Fruit fly (Drosophila melanogaster) whole organism, adult: ENCODE results near the gene Acp29AB.

Source experiments
- CG11617 ChIP-seq: fragments of 200-800 bp; sonication (Bioruptor generic); optimal IDR thresholded peaks from 2 replicates; lab custom pipeline; 2017; ENCODE audit warnings: mild to moderate bottlenecking, missing biosample characterization, missing genetic modification reagents, missing genetic modification characterization
- CG12768 ChIP-seq: fragments of 200-800 bp; sonication (Bioruptor generic); optimal IDR thresholded peaks from 2 replicates; lab custom pipeline; 2017; ENCODE audit warnings: missing biosample characterization, missing genetic modification characterization, mild to moderate bottlenecking, moderate library complexity, missing genetic modification reagents
- CG14711 ChIP-seq: fragments of 200-800 bp; sonication (Bioruptor generic); optimal IDR thresholded peaks from 2 replicates; lab custom pipeline; 2018; ENCODE audit warnings: missing biosample characterization, mild to moderate bottlenecking, missing genetic modification characterization, moderate library complexity
- CG1620 ChIP-seq: fragments of 200-800 bp; sonication (Bioruptor generic); optimal IDR thresholded peaks from 2 replicates; lab custom pipeline; 2016; ENCODE audit warnings: missing biosample characterization, missing genetic modification characterization
- CG33017 ChIP-seq: fragments of 200-800 bp; sonication (Bioruptor generic); optimal IDR thresholded peaks from 2 replicates; lab custom pipeline; 2018; ENCODE audit warnings: missing biosample characterization, mild to moderate bottlenecking, missing genetic modification characterization, moderate library complexity
- CG5204 ChIP-seq: fragments of 200-800 bp; sonication (Bioruptor generic); optimal IDR thresholded peaks from 2 replicates; lab custom pipeline; 2016; ENCODE audit warnings: missing biosample characterization, missing genetic modification characterization
- CG7045 ChIP-seq: fragments of 200-800 bp; sonication (Bioruptor generic); optimal IDR thresholded peaks from 2 replicates; lab custom pipeline; 2017; ENCODE audit warnings: missing biosample characterization, mild to moderate bottlenecking, missing genetic modification characterization
- CG7101 ChIP-seq: fragments of 200-800 bp; sonication (Bioruptor generic); optimal IDR thresholded peaks from 2 replicates; lab custom pipeline; 2018; ENCODE audit warnings: missing biosample characterization, mild to moderate bottlenecking, missing genetic modification characterization, moderate library complexity
- Clk ChIP-seq: fragments of 200-800 bp; sonication (Bioruptor generic); optimal IDR thresholded peaks from 2 replicates; lab custom pipeline; 2017; ENCODE audit warnings: missing biosample characterization, missing genetic modification characterization
- Crg-1 ChIP-seq: fragments of 200-800 bp; sonication (Bioruptor generic); optimal IDR thresholded peaks from 2 replicates; lab custom pipeline; 2016; ENCODE audit warnings: missing biosample characterization, missing genetic modification characterization
- Hr96 ChIP-seq: fragments of 200-800 bp; sonication (Bioruptor generic); optimal IDR thresholded peaks from 2 replicates; lab custom pipeline; 2016; ENCODE audit warnings: missing biosample characterization, missing genetic modification characterization
- Mnt ChIP-seq: fragments of 200-800 bp; sonication (Bioruptor generic); optimal IDR thresholded peaks from 2 replicates; lab custom pipeline; 2016; ENCODE audit warnings: missing biosample characterization, mild to moderate bottlenecking, missing genetic modification characterization
- bab1 ChIP-seq: fragments of 200-800 bp; sonication (Bioruptor generic); optimal IDR thresholded peaks from 3 replicates; lab custom pipeline; 2019; ENCODE audit warnings: missing biosample characterization, mild to moderate bottlenecking, missing genetic modification characterization, moderate library complexity
- cic ChIP-seq: fragments of 200-800 bp; sonication (Bioruptor generic); optimal IDR thresholded peaks from 2 replicates; lab custom pipeline; 2017; ENCODE audit warnings: missing biosample characterization, mild to moderate bottlenecking, missing genetic modification characterization, moderate library complexity
- cnc ChIP-seq, 2 experiments: fragments of >200 bp; optimal IDR thresholded peaks; 2 replicates each; lab custom pipeline; 2017
- kay ChIP-seq: fragments of 200-800 bp; sonication (Bioruptor generic); peaks from one replicate; lab custom pipeline; 2016; ENCODE audit warnings: missing biosample characterization, missing genetic modification characterization, borderline replicate concordance
- ovo ChIP-seq: fragments of 200-800 bp; sonication (Bioruptor generic); optimal IDR thresholded peaks from 2 replicates; lab custom pipeline; 2016; ENCODE audit warnings: missing biosample characterization, missing genetic modification characterization
- pad ChIP-seq: fragments of 200-800 bp; sonication (Bioruptor generic); optimal IDR thresholded peaks from 3 replicates; lab custom pipeline; 2017; ENCODE audit warnings: missing biosample characterization, missing genetic modification characterization, mild to moderate bottlenecking, moderate library complexity, missing genetic modification reagents
- tj ChIP-seq: fragments of 200-800 bp; sonication (Bioruptor generic); optimal IDR thresholded peaks from 3 replicates; lab custom pipeline; 2017; ENCODE audit warnings: missing biosample characterization, mild to moderate bottlenecking, missing genetic modification characterization, moderate library complexity
- toe ChIP-seq: fragments of 200-800 bp; sonication (Bioruptor generic); optimal IDR thresholded peaks from 2 replicates; lab custom pipeline; 2016; ENCODE audit warnings: missing biosample characterization, missing genetic modification characterization

Gene Acp29AB

DNA sequence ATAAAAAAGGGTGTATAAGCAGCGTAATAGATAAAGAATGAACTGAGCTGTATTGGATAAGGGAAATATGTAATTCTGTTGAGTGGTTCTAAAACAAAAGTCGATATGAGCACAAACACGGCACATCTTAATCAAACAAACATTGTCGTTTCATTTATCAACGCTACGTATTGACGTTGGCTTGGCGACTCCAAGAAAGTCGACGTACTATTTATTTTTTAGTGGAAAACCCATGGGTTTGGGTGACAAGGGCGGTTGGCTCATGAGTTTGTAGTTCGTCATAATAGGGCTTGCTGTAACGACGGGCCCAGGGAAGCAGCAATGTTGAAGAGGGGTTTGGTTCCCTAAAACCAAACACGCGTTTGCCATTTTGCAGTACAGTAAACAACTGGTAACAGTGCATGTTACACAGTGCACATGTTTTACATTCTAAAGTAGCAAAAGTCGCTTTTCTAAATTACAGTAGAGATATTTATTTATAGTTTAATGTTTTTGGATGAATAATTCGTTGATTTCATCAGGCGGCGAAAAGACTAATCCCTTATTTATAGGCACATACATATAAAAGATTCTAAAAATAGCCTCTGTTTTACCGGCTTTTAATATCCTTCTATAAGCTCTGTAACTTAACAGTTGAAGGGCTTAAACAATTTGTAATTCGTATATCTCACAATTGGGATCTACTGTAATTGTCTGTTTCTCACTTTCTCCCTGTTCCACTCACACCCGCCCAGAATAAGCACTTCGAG lies 31.6 kb downstream of the Acp29AB start:
- TF ChIP-seq kay (GFP tag; lab: Kevin White, UChicago) (no peak), pad (GFP tag; lab: Kevin White, UChicago) (peak; percentile 75), ovo (GFP tag; lab: Kevin White, UChicago) (peak; percentile 9), Mnt (GFP tag; lab: Kevin White, UChicago) (peak; percentile 67), CG14711 (tag; lab: Kevin White, UChicago) (peak; percentile 9), CG11617 (GFP tag; lab: Kevin White, UChicago) (peak; percentile 68), CG33017 (tag; lab: Kevin White, UChicago) (peak; percentile 34), CG7045 (peak; percentile 21), CG7101 (tag; lab: Kevin White, UChicago) (peak; percentile 64), bab1 (GFP tag; lab: Kevin White, UChicago) (peak; percentile 87), CG5204 (GFP tag; lab: Kevin White, UChicago) (peak; percentile 49), toe (GFP tag; lab: Kevin White, UChicago) (peak; percentile 40), tj (GFP tag; lab: Kevin White, UChicago) (peak; percentile 34), cnc (optimal IDR thresholded peaks at IDR 0.05; lab: Kevin White, UChicago) (no peak), CG1620 (GFP tag; lab: Kevin White, UChicago) (no peak), Clk (GFP tag; lab: Kevin White, UChicago) (no peak), Hr96 (GFP tag; lab: Kevin White, UChicago) (peak; percentile 3), cic (GFP tag; lab: Kevin White, UChicago) (peak; percentile 9), CG12768 (peak; percentile 12), Crg-1 (peak; percentile 54)

DNA sequence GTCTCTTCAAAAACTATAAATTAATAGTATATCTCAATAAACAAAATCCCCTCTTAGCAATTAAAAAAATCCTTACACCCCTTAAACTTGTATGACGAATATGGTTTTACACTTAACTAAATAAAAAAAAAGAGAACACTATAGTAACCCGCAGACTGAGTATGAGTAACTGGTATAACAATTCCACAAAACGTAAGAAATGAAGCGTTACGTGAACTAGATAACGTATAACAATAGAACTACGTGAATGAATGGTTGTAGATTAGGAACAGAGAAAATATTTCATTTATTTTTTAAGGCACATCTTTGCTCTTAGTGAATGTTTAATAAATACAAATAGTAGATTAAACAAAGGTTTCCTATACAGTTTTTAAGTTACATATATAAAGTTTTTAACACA lies 37.6 kb downstream of the Acp29AB start:
- peak; percentile 38 for TF ChIP-seq kay (GFP tag; lab: Kevin White, UChicago)
- TF ChIP-seq Mnt (GFP tag; lab: Kevin White, UChicago), result no peak

- TF ChIP-seq bab1 (GFP tag; lab: Kevin White, UChicago) (no peak), kay (GFP tag; lab: Kevin White, UChicago) (peak; percentile 65), Crg-1 (no peak)
Observed at dm6 chr2L:8351864-8352263, 41.2 kb downstream of the Acp29AB start, which contains the start of gene Mur29B. TSS of gene Mur29B (plus strand) at chr2L:8352187.

DNA sequence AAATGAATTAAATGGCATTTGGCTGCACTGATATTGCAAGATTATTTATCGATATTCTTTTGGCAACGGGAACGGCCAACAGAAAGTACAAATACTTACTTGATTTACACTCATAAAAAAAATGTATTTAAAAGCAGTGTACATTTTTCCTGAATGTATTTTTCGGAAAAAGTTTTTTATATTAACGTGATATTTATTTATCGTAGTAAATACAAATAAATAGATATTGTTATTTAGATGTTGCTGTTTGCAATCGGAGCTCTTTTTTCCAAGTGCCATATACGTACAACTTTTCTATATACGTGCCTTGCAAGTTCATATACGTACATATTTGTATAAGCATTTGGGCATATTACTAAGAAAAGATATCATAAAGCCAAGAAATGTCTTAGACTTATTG lies 41.7 kb downstream of the Acp29AB start:
- no peak for TF ChIP-seq CG7045
- TF ChIP-seq bab1 (GFP tag; lab: Kevin White, UChicago), result no peak
- no peak for TF ChIP-seq CG5204 (GFP tag; lab: Kevin White, UChicago)
- no peak for TF ChIP-seq pad (GFP tag; lab: Kevin White, UChicago)
- TF ChIP-seq CG14711 (tag; lab: Kevin White, UChicago), result no peak

- TF ChIP-seq kay (GFP tag; lab: Kevin White, UChicago), result peak; percentile 56
- no peak for TF ChIP-seq cnc (optimal IDR thresholded peaks at IDR 0.05; lab: Kevin White, UChicago)
- TF ChIP-seq CG7045, result no peak
Observed at dm6 chr2L:8350560-8351171, 42.4 kb downstream of the Acp29AB start.

DNA sequence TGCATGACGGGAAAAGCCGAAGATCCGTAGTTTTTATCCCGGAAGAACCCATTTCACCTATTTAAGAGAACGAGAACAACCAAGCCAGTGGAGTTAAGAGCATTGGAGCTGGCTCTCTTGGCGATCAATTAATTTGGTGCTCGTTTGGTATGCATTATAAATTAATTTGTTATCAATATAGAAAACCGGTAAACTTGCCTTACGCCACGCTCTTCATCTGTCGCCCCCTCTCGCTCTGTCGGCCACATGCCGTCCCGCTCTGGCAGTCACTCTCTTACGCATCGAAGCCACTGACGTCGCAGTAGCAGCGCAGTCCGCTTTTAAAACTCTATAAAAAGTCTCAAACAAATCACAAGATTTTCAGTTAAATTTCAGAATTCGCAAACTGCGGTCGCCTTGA lies 46.8 kb downstream of the Acp29AB start, which contains the start of gene CG7778:
Gene CG7778 (plus strand): TSS at position 361 of the 400 bp plus-strand sequence.
- TF ChIP-seq Hr96 (GFP tag; lab: Kevin White, UChicago), result no peak
- TF ChIP-seq Mnt (GFP tag; lab: Kevin White, UChicago), result no peak
- TF ChIP-seq kay (GFP tag; lab: Kevin White, UChicago), result no peak
- TF ChIP-seq CG1620 (GFP tag; lab: Kevin White, UChicago), result no peak
- TF ChIP-seq bab1 (GFP tag; lab: Kevin White, UChicago), result no peak
- TF ChIP-seq CG33017 (tag; lab: Kevin White, UChicago), result no peak
- TF ChIP-seq pad (GFP tag; lab: Kevin White, UChicago), result no peak
- TF ChIP-seq CG7101 (tag; lab: Kevin White, UChicago), result no peak
- no peak for TF ChIP-seq cic (GFP tag; lab: Kevin White, UChicago)
- no peak for TF ChIP-seq Crg-1
- no peak for TF ChIP-seq Clk (GFP tag; lab: Kevin White, UChicago)

- TF ChIP-seq kay (GFP tag; lab: Kevin White, UChicago) (no peak), CG14711 (tag; lab: Kevin White, UChicago) (no peak), Clk (GFP tag; lab: Kevin White, UChicago) (no peak), CG11617 (GFP tag; lab: Kevin White, UChicago) (no peak), cic (GFP tag; lab: Kevin White, UChicago) (peak; percentile 71)
Observed at dm6 chr2L:8344536-8344935, 48.5 kb downstream of the Acp29AB start.
